Worm (Caenorhabditis elegans) whole organism, L2 larva: ENCODE measurements around the gene hizr-1.

Experiments
- Y55F3AM.14 ChIP-seq: fragments of 200-800 bp; sonication (Bioruptor generic); optimal IDR thresholded peaks from 2 replicates; lab custom pipeline; 2018; ENCODE audit warnings: mild to moderate bottlenecking, missing genetic modification characterization, missing compliant biosample characterization
- ama-1 ChIP-seq: fragments of 150-350 bp; optimal IDR thresholded peaks from 2 replicates; lab custom pipeline; 2018; ENCODE audit warnings: inconsistent platforms
- ceh-82 ChIP-seq: fragments of 150-350 bp; optimal IDR thresholded peaks from 2 replicates; lab custom pipeline; 2014; ENCODE audit warnings: missing biosample characterization, missing genetic modification characterization
- egl-27 ChIP-seq: sonication (generic microtip); optimal IDR thresholded peaks from 3 replicates; lab custom pipeline; 2017; ENCODE audit warnings: missing biosample characterization, missing genetic modification reagents, missing genetic modification characterization
- nhr-12 ChIP-seq: fragments of 150-350 bp; optimal IDR thresholded peaks from 2 replicates; lab custom pipeline; 2014; ENCODE audit warnings: missing biosample characterization, missing genetic modification characterization
- skn-1 ChIP-seq: sonication (generic microtip); optimal IDR thresholded peaks from 2 replicates; lab custom pipeline; 2017; ENCODE audit warnings: missing biosample characterization, missing genetic modification characterization
- unc-39 ChIP-seq: fragments of 150-350 bp; optimal IDR thresholded peaks from 2 replicates; lab custom pipeline; 2014; ENCODE audit warnings: missing biosample characterization, missing genetic modification characterization
- ztf-11 ChIP-seq: sonication (generic microtip); optimal IDR thresholded peaks from 2 replicates; lab custom pipeline; 2017; ENCODE audit warnings: missing biosample characterization, missing genetic modification characterization
- ztf-4 ChIP-seq: fragments of 150-350 bp; optimal IDR thresholded peaks from 2 replicates; lab custom pipeline; 2014; ENCODE audit warnings: missing biosample characterization, missing genetic modification characterization

ce11 chrX:11351288-11351687, 33.2 kb downstream of the hizr-1 start:
- TF ChIP-seq ztf-11 (tag; lab: Kevin White, UChicago) (no peak), skn-1 (tag; lab: Kevin White, UChicago) (no peak), ama-1 (lab: Kevin White, UChicago) (no peak), ceh-82 (tag; lab: Kevin White, UChicago) (no peak), ztf-4 (tag; lab: Kevin White, UChicago) (no peak), nhr-12 (tag; lab: Kevin White, UChicago) (no peak), egl-27 (tag; lab: Kevin White, UChicago) (no peak), Y55F3AM.14 (no peak), unc-39 (no peak)
